Worm (Caenorhabditis elegans) whole organism, late embryonic: ENCODE data around the gene cdr-7.

Source experiments
- ama-1 ChIP-seq: fragments of 150-350 bp; optimal IDR thresholded peaks from 2 replicates; lab custom pipeline; 2014
- ceh-45 ChIP-seq: fragments of 200-800 bp; sonication (Bioruptor generic); IDR thresholded peaks from 2 replicates; pipeline ENCODE4 v1.3.6; 2022; ENCODE audit warnings: missing genetic modification reagents, missing genetic modification characterization, missing compliant biosample characterization
- nfya-1 ChIP-seq: sonication (generic microtip); optimal IDR thresholded peaks from 2 replicates; lab custom pipeline; 2017; ENCODE audit warnings: missing genetic modification characterization, mild to moderate bottlenecking, missing compliant biosample characterization, antibody characterized with exemption, moderate library complexity
- pag-3 ChIP-seq: sonication (generic microtip); optimal IDR thresholded peaks from 2 replicates; lab custom pipeline; 2016; ENCODE audit warnings: missing compliant biosample characterization, missing genetic modification characterization, borderline replicate concordance

ce11 chrV:12421360-12421759 lies 9.4 kb upstream of the cdr-7 start:
- TF ChIP-seq nfya-1 (tag; lab: Kevin White, UChicago) = no peak
- TF ChIP-seq ceh-45 (GFP tag; lab: Robert Waterston, UW) = no peak
- TF ChIP-seq ama-1 (lab: Kevin White, UChicago) = no peak
- TF ChIP-seq pag-3 (tag; lab: Kevin White, UChicago) = no peak
